Worm (Caenorhabditis elegans) whole organism, late embryonic: Measurements from ENCODE around the gene F44A2.7.

Experiments
- elt-2 ChIP-seq: sonication (generic microtip); optimal IDR thresholded peaks from 2 replicates; lab custom pipeline; 2016; ENCODE audit warnings: missing genetic modification reagents, missing genetic modification characterization, missing compliant biosample characterization
- sox-2 ChIP-seq: fragments of 200-800 bp; sonication (Bioruptor generic); IDR thresholded peaks from 2 replicates; pipeline ENCODE4 v1.3.6; 2022; ENCODE audit warnings: missing genetic modification reagents, missing genetic modification characterization, missing compliant biosample characterization
- tbx-2 ChIP-seq: sonication (generic microtip); optimal IDR thresholded peaks from 2 replicates; lab custom pipeline; 2016; ENCODE audit warnings: missing genetic modification characterization, missing compliant biosample characterization

ce11 chrV:9322886-9323285 lies 1.6 kb downstream of the F44A2.7 start, which contains the start of gene tag-153:
- no peak for TF ChIP-seq elt-2 (tag; lab: Kevin White, UChicago)
- TF ChIP-seq tbx-2 (tag; lab: Kevin White, UChicago): no peak
- TF ChIP-seq sox-2 (GFP tag; lab: Robert Waterston, UW): no peak
